Worm (Caenorhabditis elegans): Measurements from ENCODE around the gene slc-25A18.1.

slc-25A18.1 gene

DNA sequence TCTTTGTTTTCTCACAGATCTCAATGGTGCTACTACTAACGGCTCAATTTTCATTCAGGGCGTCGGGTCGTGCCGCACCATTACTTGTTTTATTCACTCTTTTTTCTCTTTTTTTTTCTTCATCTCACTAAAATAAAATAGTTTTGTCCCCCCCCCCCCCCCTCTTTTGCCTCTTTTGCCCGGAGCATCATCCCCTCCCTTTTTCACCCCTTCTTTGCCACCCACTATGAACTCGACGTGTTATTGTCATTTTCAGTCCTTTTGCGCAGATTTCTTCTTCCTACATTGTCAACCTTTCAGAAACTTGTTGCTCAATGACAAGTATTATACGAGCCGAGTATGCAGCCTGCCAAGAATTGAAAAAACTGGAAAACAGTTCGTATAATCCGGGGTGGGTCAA is 22.3 kb upstream of the slc-25A18.1 start, which contains the start of gene seb-3:
TSS of gene seb-3 (plus strand) at position 301 of the 400 bp plus-strand sequence.
- no peak for TF ChIP-seq F39B2.1 (GFP tag; IDR thresholded peaks at IDR 0.05)
- TF ChIP-seq madf-8 (GFP tag; conservative IDR thresholded peaks at IDR 0.05): no peak
- TF ChIP-seq akir-1 (GFP tag; optimal IDR thresholded peaks at IDR 0.05): no peak
- TF ChIP-seq lsy-27 (tag; optimal IDR thresholded peaks at IDR 0.05; ENCODE audit: borderline replicate concordance, insufficient read depth): no peak
- TF ChIP-seq hrde-1 (tag; optimal IDR thresholded peaks at IDR 0.05; ENCODE audit: borderline replicate concordance): no peak
- TF ChIP-seq hmg-1.2 (GFP tag; IDR thresholded peaks at IDR 0.05): no peak
- TF ChIP-seq Y95B8A.8 (GFP tag; IDR thresholded peaks at IDR 0.05): no peak
- no peak for TF ChIP-seq ZK185.1 (tag; optimal IDR thresholded peaks at IDR 0.05; ENCODE audit: poor library complexity, severe bottlenecking)
- TF ChIP-seq athp-1 (tag; optimal IDR thresholded peaks at IDR 0.05): no peak
- TF ChIP-seq mxl-1 (tag; optimal IDR thresholded peaks at IDR 0.05): no peak
- TF ChIP-seq ccch-3 (GFP tag; optimal IDR thresholded peaks at IDR 0.05): no peak
- no peak for TF ChIP-seq nfya-2 (GFP tag; IDR thresholded peaks at IDR 0.05)
- TF ChIP-seq repo-1 (tag; optimal IDR thresholded peaks at IDR 0.05): no peak

DNA sequence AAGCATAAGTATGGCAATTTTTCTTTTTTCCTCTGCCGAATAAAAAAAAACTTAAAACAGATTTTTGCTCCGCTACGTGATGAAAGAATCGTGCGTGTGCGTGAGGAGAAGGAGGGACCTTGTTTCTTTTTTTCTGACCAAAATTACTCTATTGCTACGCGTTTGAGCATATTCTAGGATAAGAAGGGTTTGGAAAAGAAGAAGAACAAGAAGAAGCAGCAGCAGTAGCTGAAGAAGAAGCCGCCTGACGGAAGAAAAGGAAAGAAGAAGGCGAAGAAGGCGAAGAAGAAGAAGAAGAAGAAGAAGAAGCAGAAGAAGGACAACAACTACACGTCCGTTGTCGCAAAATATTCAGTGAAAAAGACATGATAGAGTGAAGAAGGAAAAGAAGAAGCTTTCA is 12.4 kb upstream of the slc-25A18.1 start:
- TF ChIP-seq mes-4 (tag; optimal IDR thresholded peaks at IDR 0.05) (no peak), pbrm-1 (GFP tag; IDR thresholded peaks at IDR 0.05) (no peak), rpc-1 (optimal IDR thresholded peaks at IDR 0.05) (no peak), rpc-1 (tag; optimal IDR thresholded peaks at IDR 0.05) (no peak), dox-1 (GFP tag; IDR thresholded peaks at IDR 0.05) (no peak), ets-4 (GFP tag; optimal IDR thresholded peaks at IDR 0.05) (no peak), K11D2.4 (GFP tag; IDR thresholded peaks at IDR 0.05) (no peak), nfyb-1 (GFP tag; IDR thresholded peaks at IDR 0.05) (no peak), pha-4 (tag; optimal IDR thresholded peaks at IDR 0.05) (no peak), let-526 (GFP tag; IDR thresholded peaks at IDR 0.05) (no peak)

DNA sequence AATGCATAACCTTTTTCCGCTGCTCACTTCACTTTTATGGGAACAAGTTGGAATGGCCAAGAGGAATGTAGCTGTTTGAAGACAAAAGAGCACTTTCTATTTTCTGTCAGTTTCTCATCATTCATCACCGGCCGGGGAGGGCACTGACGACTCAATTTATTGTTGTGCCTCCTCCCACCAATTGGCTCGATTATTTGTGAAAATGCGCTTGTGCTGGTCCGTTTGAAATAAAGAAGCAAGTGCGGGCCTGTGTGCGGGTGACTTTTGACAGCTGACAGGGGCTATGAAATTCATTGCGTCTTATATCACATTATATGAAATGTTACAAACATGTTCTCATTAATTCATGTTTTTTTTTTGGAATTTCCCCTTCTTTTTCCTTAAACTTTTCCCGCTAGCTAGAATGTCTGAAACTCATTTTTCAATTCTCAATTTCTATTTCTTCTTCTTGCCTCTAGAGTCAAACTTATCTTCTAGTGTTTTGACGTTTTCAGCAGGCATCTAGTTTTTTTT is 10.3 kb upstream of the slc-25A18.1 start:
- TF ChIP-seq F49E8.2 (tag; optimal IDR thresholded peaks at IDR 0.05; ENCODE audit: insufficient read depth): no peak
- TF ChIP-seq lin-26 (GFP tag; IDR thresholded peaks at IDR 0.05): no peak
- TF ChIP-seq lin-35 (GFP tag; optimal IDR thresholded peaks at IDR 0.05): no peak
- no peak for TF ChIP-seq lin-40 (tag; optimal IDR thresholded peaks at IDR 0.05)
- no peak for TF ChIP-seq F33H1.4 (GFP tag; IDR thresholded peaks at IDR 0.05)

DNA sequence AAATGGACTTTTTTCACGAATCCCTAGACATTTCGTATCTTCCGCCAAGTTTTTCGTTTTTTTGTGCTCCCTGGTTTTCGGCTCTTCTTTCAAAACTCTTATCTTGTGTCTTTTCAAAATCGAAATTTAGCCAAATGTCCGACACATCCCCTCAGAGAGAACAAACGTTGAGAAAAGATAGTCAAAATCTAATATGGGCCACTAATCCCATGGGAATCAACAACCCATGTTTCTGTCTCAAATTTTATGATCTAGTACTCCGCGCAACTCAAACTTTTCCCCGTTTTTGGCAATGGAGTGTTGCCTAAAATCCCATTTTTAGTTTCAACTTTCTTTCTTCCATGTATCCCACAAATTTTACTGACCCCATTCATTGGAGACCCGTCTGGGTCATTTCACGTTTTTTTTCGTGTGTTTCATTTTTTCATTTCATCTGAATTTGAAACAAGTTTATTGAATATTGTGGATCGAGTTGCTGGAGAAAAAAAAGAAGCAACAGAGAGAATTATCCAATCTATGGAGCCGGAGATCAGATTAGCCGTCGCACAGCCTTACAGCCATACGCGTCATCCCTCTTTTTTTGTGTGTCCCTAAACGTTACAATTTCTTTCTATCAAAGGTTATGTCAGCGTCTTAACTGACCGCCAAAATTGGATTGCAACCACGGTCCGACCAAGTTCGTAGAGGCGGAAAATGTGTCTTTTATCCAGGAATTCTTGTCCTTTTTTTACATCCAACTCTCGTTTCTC is 8.0 kb upstream of the slc-25A18.1 start:
- TF ChIP-seq Y53F4B.3 (GFP tag; IDR thresholded peaks at IDR 0.05) (no peak), atf-7 (tag; optimal IDR thresholded peaks at IDR 0.05) (no peak), madf-10 (tag; optimal IDR thresholded peaks at IDR 0.05) (no peak), lin-54 (GFP tag; optimal IDR thresholded peaks at IDR 0.05) (no peak), chd-7 (tag; optimal IDR thresholded peaks at IDR 0.05) (no peak), tbp1 (GFP tag; optimal IDR thresholded peaks at IDR 0.05) (no peak), athp-1 (tag; optimal IDR thresholded peaks at IDR 0.05) (no peak), T07F8.4 (tag; optimal IDR thresholded peaks at IDR 0.05) (no peak), ceh-27 (GFP tag; optimal IDR thresholded peaks at IDR 0.05) (no peak), pbrm-1 (GFP tag; IDR thresholded peaks at IDR 0.05) (no peak), attf-6 (GFP tag; IDR thresholded peaks at IDR 0.05) (no peak), F57C9.4 (tag; optimal IDR thresholded peaks at IDR 0.05) (no peak), T26A5.8 (tag; optimal IDR thresholded peaks at IDR 0.05) (no peak)

Measured in whole organism, young adult.